Fruit fly (Drosophila melanogaster) whole organism, embryonic: ENCODE data around the gene Spase25.

Experiments
- Abd-B ChIP-seq: fragments of 200-800 bp; sonication (Bioruptor generic); optimal IDR thresholded peaks from 2 replicates; lab custom pipeline; 2018; ENCODE audit warnings: missing biosample characterization, mild to moderate bottlenecking, missing genetic modification characterization, moderate library complexity
- Asciz ChIP-seq: fragments of 200-800 bp; sonication (Bioruptor generic); optimal IDR thresholded peaks from 2 replicates; lab custom pipeline; 2017; ENCODE audit warnings: missing biosample characterization, mild to moderate bottlenecking, missing genetic modification characterization, missing genetic modification reagents
- Atf6 ChIP-seq: fragments of 200-800 bp; sonication (Bioruptor generic); IDR thresholded peaks from 2 replicates; pipeline ENCODE4 v1.3.6; 2022; ENCODE audit warnings: missing biosample characterization, missing genetic modification characterization
- BEAF-32 ChIP-seq: fragments of 200-800 bp; sonication (Bioruptor generic); optimal IDR thresholded peaks from 3 replicates; lab custom pipeline; 2017; ENCODE audit warnings: missing biosample characterization, missing genetic modification characterization, mild to moderate bottlenecking, moderate library complexity, missing genetic modification reagents
- CG10209 ChIP-seq: fragments of 200-800 bp; sonication (Bioruptor generic); optimal IDR thresholded peaks from 3 replicates; lab custom pipeline; 2017; ENCODE audit warnings: missing biosample characterization, mild to moderate bottlenecking, missing genetic modification characterization, missing genetic modification reagents
- CG10979 ChIP-seq: fragments of 200-800 bp; sonication (Bioruptor generic); optimal IDR thresholded peaks from 2 replicates; lab custom pipeline; 2018; ENCODE audit warnings: missing biosample characterization, mild to moderate bottlenecking, missing genetic modification characterization, moderate library complexity
- CG11560 ChIP-seq: fragments of 200-800 bp; sonication (Bioruptor generic); IDR thresholded peaks from 3 replicates; pipeline ENCODE4 v1.3.6; 2022; ENCODE audit warnings: missing biosample characterization, missing genetic modification characterization
- CG11695 ChIP-seq: fragments of 200-800 bp; sonication (Bioruptor generic); IDR thresholded peaks from 3 replicates; pipeline ENCODE4 v1.3.6; 2022; ENCODE audit warnings: missing biosample characterization, missing genetic modification characterization
- CG12104 ChIP-seq: fragments of 200-800 bp; sonication (Bioruptor generic); optimal IDR thresholded peaks from 3 replicates; lab custom pipeline; 2016; ENCODE audit warnings: missing biosample characterization, missing genetic modification characterization
- CG13123 ChIP-seq: fragments of 200-800 bp; sonication (Bioruptor generic); optimal IDR thresholded peaks from 2 replicates; lab custom pipeline; 2016; ENCODE audit warnings: missing biosample characterization, missing genetic modification characterization
- CG13287 ChIP-seq: fragments of 200-800 bp; sonication (Bioruptor generic); IDR thresholded peaks from 2 replicates; pipeline ENCODE4 v1.3.6; 2022; ENCODE audit warnings: missing biosample characterization, missing genetic modification characterization; ENCODE audit not compliant: partially characterized antibody
- CG14014 ChIP-seq: fragments of 200-800 bp; sonication (Bioruptor generic); IDR thresholded peaks from 2 replicates; pipeline ENCODE4 v1.3.6; 2022; ENCODE audit warnings: missing biosample characterization, missing genetic modification characterization
- CG17328 ChIP-seq: fragments of 200-800 bp; sonication (Bioruptor generic); IDR thresholded peaks from 2 replicates; pipeline ENCODE4 v1.3.6; 2022; ENCODE audit warnings: missing biosample characterization, missing genetic modification characterization
- CG3065 ChIP-seq: fragments of 200-800 bp; sonication (Bioruptor generic); optimal IDR thresholded peaks from 2 replicates; lab custom pipeline; 2016; ENCODE audit warnings: missing biosample characterization, missing genetic modification characterization
- CG31365 ChIP-seq: fragments of 200-800 bp; sonication (Bioruptor generic); optimal IDR thresholded peaks from 2 replicates; lab custom pipeline; 2018; ENCODE audit warnings: missing biosample characterization, mild to moderate bottlenecking, missing genetic modification characterization
- CG31441 ChIP-seq: fragments of 200-800 bp; sonication (Bioruptor generic); IDR thresholded peaks from 2 replicates; pipeline ENCODE4 v1.3.6; 2022; ENCODE audit warnings: missing biosample characterization, missing genetic modification characterization
- CG4360 ChIP-seq: fragments of 200-800 bp; sonication (Bioruptor generic); IDR thresholded peaks from 2 replicates; pipeline ENCODE4 v1.3.6; 2022; ENCODE audit warnings: missing biosample characterization, missing genetic modification characterization
- CG5180 ChIP-seq: fragments of 200-800 bp; sonication (Bioruptor generic); optimal IDR thresholded peaks from 3 replicates; lab custom pipeline; 2017; ENCODE audit warnings: missing biosample characterization, missing genetic modification characterization, mild to moderate bottlenecking, moderate library complexity, missing genetic modification reagents
- CG5953 ChIP-seq: fragments of 200-800 bp; sonication (Bioruptor generic); IDR thresholded peaks from 2 replicates; pipeline ENCODE4 v1.3.6; 2022; ENCODE audit warnings: missing biosample characterization, missing genetic modification characterization
- CG7745 ChIP-seq: fragments of 200-800 bp; sonication (Bioruptor generic); optimal IDR thresholded peaks from 2 replicates; lab custom pipeline; 2018; ENCODE audit warnings: missing biosample characterization, mild to moderate bottlenecking, missing genetic modification characterization, moderate library complexity
- CG8089 ChIP-seq: fragments of 200-800 bp; sonication (Bioruptor generic); optimal IDR thresholded peaks from 3 replicates; lab custom pipeline; 2016; ENCODE audit warnings: missing biosample characterization, missing genetic modification characterization
- CG8281 ChIP-seq: fragments of 200-800 bp; sonication (Bioruptor generic); optimal IDR thresholded peaks from 2 replicates; lab custom pipeline; 2018; ENCODE audit warnings: missing biosample characterization, mild to moderate bottlenecking, missing genetic modification characterization, moderate library complexity
- CG8478 ChIP-seq: fragments of >200 bp; optimal IDR thresholded peaks from 2 replicates; lab custom pipeline; 2018
- CTCF ChIP-seq: fragments of 200-800 bp; sonication (Bioruptor generic); optimal IDR thresholded peaks from 2 replicates; lab custom pipeline; 2017; ENCODE audit warnings: missing biosample characterization, mild to moderate bottlenecking, missing genetic modification characterization, moderate library complexity
- D ChIP-seq, 2 experiments: fragments of 200-800 bp in 1 of 2; fragments of >200 bp in 1 of 2; sonication (Bioruptor generic) in 1 of 2; optimal IDR thresholded peaks; 2 replicates in 1 of 2; 3 replicates in 1 of 2; lab custom pipeline; 2017; ENCODE audit warnings: mild to moderate bottlenecking in 1 of 2, missing biosample characterization in 1 of 2, missing genetic modification characterization in 1 of 2, missing genetic modification reagents in 1 of 2
- Drgx ChIP-seq: fragments of 200-800 bp; sonication (Bioruptor generic); IDR thresholded peaks from 2 replicates; pipeline ENCODE4 v1.3.6; 2022; ENCODE audit warnings: missing biosample characterization, missing genetic modification characterization
- ERR ChIP-seq: fragments of 200-800 bp; sonication (Bioruptor generic); optimal IDR thresholded peaks from 2 replicates; lab custom pipeline; 2016; ENCODE audit warnings: missing biosample characterization, missing genetic modification characterization
- H2.0 ChIP-seq: fragments of 200-800 bp; sonication (Bioruptor generic); IDR thresholded peaks from 2 replicates; pipeline ENCODE4 v1.3.6; 2022; ENCODE audit warnings: missing biosample characterization, missing genetic modification characterization
- HLHmδ ChIP-seq: fragments of 200-800 bp; sonication (Bioruptor generic); optimal IDR thresholded peaks from 2 replicates; lab custom pipeline; 2018; ENCODE audit warnings: missing biosample characterization, mild to moderate bottlenecking, missing genetic modification characterization, moderate library complexity
- Hmr ChIP-seq: fragments of 200-800 bp; sonication (Bioruptor generic); optimal IDR thresholded peaks from 3 replicates; lab custom pipeline; 2017; ENCODE audit warnings: mild to moderate bottlenecking, missing biosample characterization, missing genetic modification reagents, missing genetic modification characterization
- Hsf ChIP-seq: fragments of 200-800 bp; sonication (Bioruptor generic); optimal IDR thresholded peaks from 3 replicates; lab custom pipeline; 2016; ENCODE audit warnings: missing biosample characterization, missing genetic modification characterization
- Max ChIP-seq: fragments of 200-800 bp; sonication (Bioruptor generic); optimal IDR thresholded peaks from 2 replicates; lab custom pipeline; 2016; ENCODE audit warnings: missing biosample characterization, mild to moderate bottlenecking, missing genetic modification characterization
- Nf-YA ChIP-seq: fragments of 200-800 bp; sonication (Bioruptor generic); IDR thresholded peaks from 2 replicates; pipeline ENCODE4 v1.3.6; 2022; ENCODE audit warnings: missing biosample characterization, missing genetic modification characterization
- Opbp ChIP-seq: fragments of 200-800 bp; sonication (Bioruptor generic); IDR thresholded peaks from 3 replicates; pipeline ENCODE4 v1.3.6; 2022; ENCODE audit warnings: missing biosample characterization, missing genetic modification characterization; ENCODE audit not compliant: partially characterized antibody
- PHDP ChIP-seq: fragments of 200-800 bp; sonication (Bioruptor generic); optimal IDR thresholded peaks from 3 replicates; lab custom pipeline; 2018; ENCODE audit warnings: missing biosample characterization, mild to moderate bottlenecking, missing genetic modification characterization, moderate library complexity
- ash1 ChIP-seq: fragments of 200-800 bp; sonication (Bioruptor generic); optimal IDR thresholded peaks from 2 replicates; lab custom pipeline; 2018; ENCODE audit warnings: missing biosample characterization, mild to moderate bottlenecking, missing genetic modification characterization
- crp ChIP-seq, 2 experiments: fragments of 200-800 bp; sonication (Bioruptor generic); optimal IDR thresholded peaks; 2 replicates in 1 of 2; 3 replicates in 1 of 2; lab custom pipeline; 2017; ENCODE audit warnings: missing biosample characterization in 2 of 2, missing genetic modification characterization in 2 of 2, mild to moderate bottlenecking in 1 of 2, moderate library complexity in 1 of 2
- dmrt99B ChIP-seq: fragments of 200-800 bp; sonication (Bioruptor generic); optimal IDR thresholded peaks from 2 replicates; lab custom pipeline; 2018; ENCODE audit warnings: missing biosample characterization, mild to moderate bottlenecking, missing genetic modification characterization, moderate library complexity
- fru ChIP-seq: fragments of >200 bp; optimal IDR thresholded peaks from 2 replicates; lab custom pipeline; 2017
- gem ChIP-seq: fragments of 200-800 bp; sonication (Bioruptor generic); optimal IDR thresholded peaks from 2 replicates; lab custom pipeline; 2019; ENCODE audit warnings: missing biosample characterization, mild to moderate bottlenecking, missing genetic modification characterization, moderate library complexity
- gro ChIP-seq: fragments of 200-800 bp; sonication (Bioruptor generic); optimal IDR thresholded peaks from 2 replicates; lab custom pipeline; 2016; ENCODE audit warnings: missing biosample characterization, missing genetic modification characterization
- inv ChIP-seq: fragments of 200-800 bp; sonication (Bioruptor generic); IDR thresholded peaks from 2 replicates; pipeline ENCODE4 v1.3.6; 2022; ENCODE audit warnings: missing biosample characterization, missing genetic modification characterization; ENCODE audit not compliant: partially characterized antibody
- klu ChIP-seq: fragments of 200-800 bp; sonication (Bioruptor generic); IDR thresholded peaks from 2 replicates; pipeline ENCODE4 v1.3.6; 2022; ENCODE audit warnings: missing biosample characterization, missing genetic modification characterization
- kni ChIP-seq: fragments of 200-800 bp; sonication (Bioruptor generic); optimal IDR thresholded peaks from 3 replicates; lab custom pipeline; 2017; ENCODE audit warnings: mild to moderate bottlenecking, missing biosample characterization, missing genetic modification reagents, missing genetic modification characterization
- nerfin-1 ChIP-seq: fragments of 200-800 bp; sonication (Bioruptor generic); optimal IDR thresholded peaks from 3 replicates; lab custom pipeline; 2019; ENCODE audit warnings: missing biosample characterization, mild to moderate bottlenecking, missing genetic modification characterization, moderate library complexity
- nmo ChIP-seq: fragments of 200-800 bp; sonication (Bioruptor generic); optimal IDR thresholded peaks from 2 replicates; lab custom pipeline; 2018; ENCODE audit warnings: missing biosample characterization, mild to moderate bottlenecking, missing genetic modification characterization, moderate library complexity
- pb ChIP-seq: fragments of 200-800 bp; sonication (Bioruptor generic); optimal IDR thresholded peaks from 3 replicates; lab custom pipeline; 2016; ENCODE audit warnings: missing biosample characterization, missing genetic modification characterization
- sd ChIP-seq: fragments of 200-800 bp; sonication (Bioruptor generic); optimal IDR thresholded peaks from 3 replicates; lab custom pipeline; 2018; ENCODE audit warnings: missing biosample characterization, mild to moderate bottlenecking, missing genetic modification characterization, moderate library complexity
- sens ChIP-seq: fragments of 200-800 bp; sonication (Bioruptor generic); peaks from one replicate; lab custom pipeline; 2016; ENCODE audit warnings: missing biosample characterization, missing genetic modification characterization
- zfh2 ChIP-seq: fragments of 200-800 bp; sonication (Bioruptor generic); optimal IDR thresholded peaks from 2 replicates; lab custom pipeline; 2016; ENCODE audit warnings: missing biosample characterization, missing genetic modification characterization

Spase25 gene

DNA sequence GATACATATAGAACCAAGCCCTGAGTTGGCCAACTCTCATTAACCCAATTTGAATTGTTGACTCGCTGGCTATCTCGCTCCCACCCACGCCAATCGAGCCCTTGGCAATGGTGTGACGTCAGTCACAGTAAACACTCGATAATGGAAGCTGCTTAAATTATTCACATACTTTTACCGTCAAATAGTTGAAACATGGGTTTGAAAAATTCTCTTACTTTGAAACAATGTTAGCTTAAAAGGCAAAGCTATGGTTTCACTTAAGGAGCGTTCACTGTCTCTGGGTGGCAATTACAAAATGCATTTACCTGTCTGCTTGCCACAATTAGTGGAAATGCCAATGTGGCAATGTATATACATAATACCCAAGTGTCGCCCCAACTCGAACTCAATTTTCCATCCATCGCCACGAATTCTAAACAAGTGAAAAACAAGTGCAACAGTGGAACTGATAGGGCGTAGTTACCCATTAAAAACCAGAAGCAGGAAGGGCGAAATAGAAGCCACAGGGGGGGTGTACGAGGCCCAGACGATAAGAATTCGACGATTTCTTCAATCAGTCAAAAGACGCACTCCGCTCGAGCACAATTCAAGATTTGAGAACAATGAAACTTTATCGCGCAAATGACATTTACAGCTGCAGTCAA, 35.5 kb upstream of the Spase25 start (continued):
- TF ChIP-seq CG13287 (GFP tag; lab: Robert Waterston, UW) (no peak), CG11695 (peak; percentile 87), Opbp (GFP tag; lab: Robert Waterston, UW) (no peak), BEAF-32 (GFP tag; lab: Kevin White, UChicago) (no peak), HLHmδ (GFP tag; lab: Kevin White, UChicago) (no peak), klu (GFP tag; lab: Robert Waterston, UW) (peak; percentile 67), CG10209 (GFP tag; lab: Kevin White, UChicago) (peak; percentile 82), CG31441 (GFP tag; lab: Robert Waterston, UW) (peak; percentile 74), H2.0 (GFP tag; lab: Robert Waterston, UW) (peak; percentile 85), nmo (peak; percentile 73), sd (tag; lab: Kevin White, UChicago) (peak; percentile 54), CG5953 (GFP tag; lab: Robert Waterston, UW) (peak; percentile 89), CG5180 (GFP tag; lab: Kevin White, UChicago) (peak; percentile 71), CG10979 (tag; lab: Kevin White, UChicago) (peak; percentile 71), D (optimal IDR thresholded peaks at IDR 0.05; lab: Kevin White, UChicago) (no peak), D (GFP tag; optimal IDR thresholded peaks at IDR 0.05; lab: Kevin White, UChicago) (peak; percentile 69), CG4360 (GFP tag; lab: Robert Waterston, UW) (peak; percentile 52), ERR (peak; percentile 85), gro (GFP tag; lab: Kevin White, UChicago) (peak; percentile 75), dmrt99B (tag; lab: Kevin White, UChicago) (peak; percentile 90), inv (GFP tag; lab: Robert Waterston, UW) (no peak), Nf-YA (peak; percentile 71), CG12104 (GFP tag; lab: Kevin White, UChicago) (peak; percentile 70), CG8281 (peak; percentile 59), Max (GFP tag; lab: Kevin White, UChicago) (peak; percentile 65), Atf6 (GFP tag; lab: Robert Waterston, UW) (peak; percentile 85), nerfin-1 (tag; lab: Kevin White, UChicago) (peak; percentile 70), CG13123 (peak; percentile 57), Asciz (GFP tag; lab: Kevin White, UChicago) (peak; percentile 75), CG14014 (GFP tag; lab: Robert Waterston, UW) (peak; percentile 89), CTCF (GFP tag; lab: Kevin White, UChicago) (peak; percentile 22), sens (GFP tag; lab: Kevin White, UChicago) (peak; percentile 97), Drgx (GFP tag; lab: Robert Waterston, UW) (peak; percentile 70), CG8089 (GFP tag; lab: Kevin White, UChicago) (peak; percentile 81), ash1 (no peak), CG8478 (no peak), CG11560 (peak; percentile 79; the same call in 2 of the 3 replicates), Hmr (GFP tag; lab: Kevin White, UChicago) (peak; percentile 83), Hsf (peak; percentile 83), PHDP (tag; lab: Kevin White, UChicago) (peak; percentile 85), CG7745 (tag; lab: Kevin White, UChicago) (no peak), gem (tag; lab: Kevin White, UChicago) (peak; percentile 86), CG3065 (GFP tag; lab: Kevin White, UChicago) (no peak), CG17328 (GFP tag; lab: Robert Waterston, UW) (peak; percentile 88), fru (lab: Kevin White, UChicago) (no peak), crp (GFP tag; optimal IDR thresholded peaks at IDR 0.05; lab: Kevin White, UChicago) (peak in 1 of 2 experiments; percentile 22), kni (peak; percentile 60), zfh2 (GFP tag; lab: Kevin White, UChicago) (peak; percentile 80), Abd-B (GFP tag; lab: Kevin White, UChicago) (peak; percentile 76), pb (GFP tag; lab: Kevin White, UChicago) (peak; percentile 88), CG31365 (peak; percentile 67)
